Fruit fly (Drosophila melanogaster) whole organism, embryonic: Measurements from ENCODE around the gene Rexo5.

Experiments
- Atf6 ChIP-seq: fragments of 200-800 bp; sonication (Bioruptor generic); IDR thresholded peaks from 2 replicates; pipeline ENCODE4 v1.3.6; 2022; ENCODE audit warnings: missing biosample characterization, missing genetic modification characterization
- BEAF-32 ChIP-seq: fragments of 200-800 bp; sonication (Bioruptor generic); optimal IDR thresholded peaks from 3 replicates; lab custom pipeline; 2017; ENCODE audit warnings: missing biosample characterization, missing genetic modification characterization, mild to moderate bottlenecking, moderate library complexity, missing genetic modification reagents
- BtbVII ChIP-seq: fragments of 200-800 bp; sonication (Bioruptor generic); optimal IDR thresholded peaks from 3 replicates; lab custom pipeline; 2017; ENCODE audit warnings: missing biosample characterization, mild to moderate bottlenecking, missing genetic modification characterization
- CG10209 ChIP-seq: fragments of 200-800 bp; sonication (Bioruptor generic); optimal IDR thresholded peaks from 3 replicates; lab custom pipeline; 2017; ENCODE audit warnings: missing biosample characterization, mild to moderate bottlenecking, missing genetic modification characterization, missing genetic modification reagents
- CG10274 ChIP-seq: fragments of 200-800 bp; sonication (Bioruptor generic); optimal IDR thresholded peaks from 3 replicates; lab custom pipeline; 2017; ENCODE audit warnings: missing biosample characterization, mild to moderate bottlenecking, missing genetic modification characterization
- CG11504 ChIP-seq: fragments of 200-800 bp; sonication (Bioruptor generic); optimal IDR thresholded peaks from 3 replicates; lab custom pipeline; 2019; ENCODE audit warnings: missing biosample characterization, mild to moderate bottlenecking, missing genetic modification characterization, moderate library complexity
- CG11695 ChIP-seq: fragments of 200-800 bp; sonication (Bioruptor generic); IDR thresholded peaks from 3 replicates; pipeline ENCODE4 v1.3.6; 2022; ENCODE audit warnings: missing biosample characterization, missing genetic modification characterization
- CG1233 ChIP-seq: fragments of 200-800 bp; sonication (Bioruptor generic); optimal IDR thresholded peaks from 4 replicates; lab custom pipeline; 2018; ENCODE audit warnings: missing biosample characterization, mild to moderate bottlenecking, missing genetic modification characterization
- CG12942 ChIP-seq: fragments of 200-800 bp; sonication (Bioruptor generic); optimal IDR thresholded peaks from 3 replicates; lab custom pipeline; 2016; ENCODE audit warnings: missing biosample characterization, missing genetic modification characterization
- CG13287 ChIP-seq: fragments of 200-800 bp; sonication (Bioruptor generic); IDR thresholded peaks from 2 replicates; pipeline ENCODE4 v1.3.6; 2022; ENCODE audit warnings: missing biosample characterization, missing genetic modification characterization; ENCODE audit not compliant: partially characterized antibody
- CG15514 ChIP-seq: fragments of 200-800 bp; sonication (Bioruptor generic); optimal IDR thresholded peaks from 3 replicates; lab custom pipeline; 2017; ENCODE audit warnings: missing biosample characterization, missing genetic modification characterization, mild to moderate bottlenecking, moderate library complexity, missing genetic modification reagents
- CG18764 ChIP-seq: fragments of 200-800 bp; sonication (Bioruptor generic); optimal IDR thresholded peaks from 3 replicates; lab custom pipeline; 2016; ENCODE audit warnings: missing biosample characterization, missing genetic modification characterization
- CG2202 ChIP-seq: fragments of 200-800 bp; sonication (Bioruptor generic); optimal IDR thresholded peaks from 2 replicates; lab custom pipeline; 2018; ENCODE audit warnings: missing biosample characterization, mild to moderate bottlenecking, missing genetic modification characterization
- CG2678 ChIP-seq: fragments of 200-800 bp; sonication (Bioruptor generic); optimal IDR thresholded peaks from 3 replicates; lab custom pipeline; 2019; ENCODE audit warnings: missing biosample characterization, mild to moderate bottlenecking, missing genetic modification characterization, moderate library complexity
- CG2875 ChIP-seq: fragments of 200-800 bp; sonication (Bioruptor generic); optimal IDR thresholded peaks from 2 replicates; lab custom pipeline; 2017; ENCODE audit warnings: missing biosample characterization, mild to moderate bottlenecking, missing genetic modification characterization, missing genetic modification reagents
- CG32767 ChIP-seq: fragments of 200-800 bp; sonication (Bioruptor generic); IDR thresholded peaks from 2 replicates; pipeline ENCODE4 v1.3.6; 2022; ENCODE audit warnings: missing biosample characterization, missing genetic modification characterization
- CG4854 ChIP-seq: fragments of 200-800 bp; sonication (Bioruptor generic); optimal IDR thresholded peaks from 2 replicates; lab custom pipeline; 2016; ENCODE audit warnings: missing biosample characterization, missing genetic modification characterization, inconsistent platforms
- CG5180 ChIP-seq: fragments of 200-800 bp; sonication (Bioruptor generic); optimal IDR thresholded peaks from 3 replicates; lab custom pipeline; 2017; ENCODE audit warnings: missing biosample characterization, missing genetic modification characterization, mild to moderate bottlenecking, moderate library complexity, missing genetic modification reagents
- CG7357 ChIP-seq: fragments of 200-800 bp; sonication (Bioruptor generic); IDR thresholded peaks from 3 replicates; pipeline ENCODE4 v1.3.6; 2022; ENCODE audit warnings: missing biosample characterization, missing genetic modification characterization
- CG7987 ChIP-seq: fragments of 200-800 bp; sonication (Bioruptor generic); optimal IDR thresholded peaks from 2 replicates; lab custom pipeline; 2018; ENCODE audit warnings: missing biosample characterization, mild to moderate bottlenecking, missing genetic modification characterization, moderate library complexity
- CG8359 ChIP-seq: fragments of 200-800 bp; sonication (Bioruptor generic); optimal IDR thresholded peaks from 2 replicates; lab custom pipeline; 2017; ENCODE audit warnings: missing biosample characterization, mild to moderate bottlenecking, missing genetic modification characterization, borderline replicate concordance
- CG9932 ChIP-seq: fragments of 200-800 bp; sonication (Bioruptor generic); IDR thresholded peaks from 2 replicates; pipeline ENCODE4 v1.3.6; 2022; ENCODE audit warnings: missing biosample characterization, missing genetic modification characterization
- Hr78 ChIP-seq, 2 experiments: fragments of 200-800 bp in 1 of 2; fragments of >200 bp in 1 of 2; sonication (Bioruptor generic) in 1 of 2; optimal IDR thresholded peaks; 2 replicates each; lab custom pipeline; 2017 to 2019; ENCODE audit warnings: missing biosample characterization in 2 of 2, missing genetic modification characterization in 2 of 2, mild to moderate bottlenecking in 1 of 2, moderate library complexity in 1 of 2
- Lhr ChIP-seq: fragments of 200-800 bp; sonication (Bioruptor generic); optimal IDR thresholded peaks from 3 replicates; lab custom pipeline; 2017; ENCODE audit warnings: mild to moderate bottlenecking, missing biosample characterization, missing genetic modification reagents, missing genetic modification characterization
- Lim3 ChIP-seq: fragments of 200-800 bp; sonication (Bioruptor generic); IDR thresholded peaks from 2 replicates; pipeline ENCODE4 v1.3.6; 2022; ENCODE audit warnings: missing biosample characterization, missing genetic modification characterization
- Oaz ChIP-seq: fragments of 200-800 bp; sonication (Bioruptor generic); IDR thresholded peaks from 2 replicates; pipeline ENCODE4 v1.3.6; 2022; ENCODE audit warnings: missing biosample characterization, missing genetic modification characterization
- PHDP ChIP-seq: fragments of 200-800 bp; sonication (Bioruptor generic); optimal IDR thresholded peaks from 3 replicates; lab custom pipeline; 2018; ENCODE audit warnings: missing biosample characterization, mild to moderate bottlenecking, missing genetic modification characterization, moderate library complexity
- ase ChIP-seq: fragments of 200-800 bp; sonication (Bioruptor generic); IDR thresholded peaks from 3 replicates; pipeline ENCODE4 v1.3.6; 2022; ENCODE audit warnings: missing biosample characterization, missing genetic modification characterization
- caup ChIP-seq: fragments of 200-800 bp; sonication (Bioruptor generic); optimal IDR thresholded peaks from 3 replicates; lab custom pipeline; 2017; ENCODE audit warnings: missing biosample characterization, mild to moderate bottlenecking, missing genetic modification characterization, moderate library complexity; ENCODE audit not compliant: severe bottlenecking
- chinmo ChIP-seq: fragments of 200-800 bp; sonication (Bioruptor generic); IDR thresholded peaks from 4 replicates; pipeline ENCODE4 v1.3.6; 2022; ENCODE audit warnings: missing biosample characterization, missing genetic modification characterization; ENCODE audit not compliant: partially characterized antibody
- corto ChIP-seq: fragments of 200-800 bp; sonication (Bioruptor generic); optimal IDR thresholded peaks from 2 replicates; lab custom pipeline; 2016; ENCODE audit warnings: missing biosample characterization, mild to moderate bottlenecking, missing genetic modification characterization, moderate library complexity
- cwo ChIP-seq: fragments of 200-800 bp; sonication (Bioruptor generic); optimal IDR thresholded peaks from 3 replicates; lab custom pipeline; 2017; ENCODE audit warnings: missing biosample characterization, missing genetic modification characterization, mild to moderate bottlenecking, moderate library complexity, missing genetic modification reagents
- danr ChIP-seq: fragments of 200-800 bp; sonication (Bioruptor generic); IDR thresholded peaks from 2 replicates; pipeline ENCODE4 v1.3.6; 2022; ENCODE audit warnings: missing biosample characterization, missing genetic modification characterization
- fd3F ChIP-seq: fragments of 200-800 bp; sonication (Bioruptor generic); optimal IDR thresholded peaks from 2 replicates; lab custom pipeline; 2018; ENCODE audit warnings: missing biosample characterization, mild to moderate bottlenecking, missing genetic modification characterization, moderate library complexity
- hkb ChIP-seq, 2 experiments: fragments of 200-800 bp in 1 of 2; fragments of >200 bp in 1 of 2; sonication (Bioruptor generic) in 1 of 2; IDR thresholded peaks in 1 of 2; optimal IDR thresholded peaks in 1 of 2; 2 replicates each; pipeline versions ENCODE4 v1.3.6 to Lab custom; 2017 to 2022; ENCODE audit warnings: missing biosample characterization in 1 of 2, missing genetic modification characterization in 1 of 2
- lbe ChIP-seq: fragments of 200-800 bp; sonication (Bioruptor generic); optimal IDR thresholded peaks from 2 replicates; lab custom pipeline; 2016; ENCODE audit warnings: missing biosample characterization, mild to moderate bottlenecking, missing genetic modification characterization
- maf-S ChIP-seq: fragments of 200-800 bp; sonication (Bioruptor generic); optimal IDR thresholded peaks from 2 replicates; lab custom pipeline; 2016; ENCODE audit warnings: missing biosample characterization, missing genetic modification characterization
- nau ChIP-seq: fragments of 200-800 bp; sonication (Bioruptor generic); optimal IDR thresholded peaks from 3 replicates; lab custom pipeline; 2017; ENCODE audit warnings: missing biosample characterization, mild to moderate bottlenecking, missing genetic modification characterization, missing genetic modification reagents
- phol ChIP-seq: fragments of 200-800 bp; sonication (Bioruptor generic); optimal IDR thresholded peaks from 3 replicates; lab custom pipeline; 2018; ENCODE audit warnings: missing biosample characterization, mild to moderate bottlenecking, missing genetic modification characterization, moderate library complexity
- slbo ChIP-seq: fragments of 200-800 bp; sonication (Bioruptor generic); IDR thresholded peaks from 2 replicates; pipeline ENCODE4 v1.3.6; 2022; ENCODE audit warnings: missing biosample characterization, missing genetic modification characterization
- so ChIP-seq: fragments of 200-800 bp; sonication (Bioruptor generic); IDR thresholded peaks from 3 replicates; pipeline ENCODE4 v1.3.6; 2022; ENCODE audit warnings: missing biosample characterization, missing genetic modification characterization
- tgo ChIP-seq: fragments of 200-800 bp; sonication (Bioruptor generic); IDR thresholded peaks from 3 replicates; pipeline ENCODE4 v1.3.6; 2022; ENCODE audit warnings: missing biosample characterization, missing genetic modification characterization
- tna ChIP-seq: fragments of 200-800 bp; sonication (Bioruptor generic); IDR thresholded peaks from 2 replicates; pipeline ENCODE4 v1.3.6; 2022; ENCODE audit warnings: missing biosample characterization, missing genetic modification characterization; ENCODE audit not compliant: partially characterized antibody
- ttk ChIP-seq: fragments of 200-800 bp; sonication (Bioruptor generic); IDR thresholded peaks from 2 replicates; pipeline ENCODE4 v2.1.2; 2022; ENCODE audit warnings: missing biosample characterization, missing genetic modification characterization
- vfl ChIP-seq: fragments of 200-800 bp; sonication (Bioruptor generic); optimal IDR thresholded peaks from 2 replicates; lab custom pipeline; 2016; ENCODE audit warnings: missing biosample characterization, missing genetic modification characterization
- vvl ChIP-seq: fragments of 200-800 bp; sonication (Bioruptor generic); IDR thresholded peaks from 2 replicates; pipeline ENCODE4 v1.3.6; 2022; ENCODE audit warnings: missing biosample characterization, missing genetic modification characterization

Rexo5 gene

dm6 chr3L:6608884-6609552, 5.5 kb downstream of the Rexo5 start, which contains the start of gene axed (continued):
- TF ChIP-seq Lim3 (GFP tag; lab: Robert Waterston, UW) (no peak), CG12942 (GFP tag; lab: Kevin White, UChicago) (no peak), vvl (GFP tag; lab: Robert Waterston, UW) (0 out of 2 replicates have a peak, but pooled peaks have one; percentile 14), cwo (GFP tag; lab: Kevin White, UChicago) (no peak), CG10274 (GFP tag; lab: Kevin White, UChicago) (no peak), BtbVII (GFP tag; lab: Kevin White, UChicago) (peak; percentile 58), CG32767 (GFP tag; lab: Robert Waterston, UW) (no peak), Oaz (no peak), maf-S (GFP tag; lab: Kevin White, UChicago) (no peak), lbe (GFP tag; lab: Kevin White, UChicago) (no peak), Hr78 (GFP tag; optimal IDR thresholded peaks at IDR 0.05; lab: Kevin White, UChicago) (no peak), CG13287 (no peak), CG7357 (0 out of 3 replicates have a peak, but pooled peaks have one; percentile 32)

- no peak for TF ChIP-seq phol (tag; lab: Kevin White, UChicago)
- no peak for TF ChIP-seq tna (GFP tag; lab: Robert Waterston, UW)
- peak; percentile 30 for TF ChIP-seq CG10209 (GFP tag; lab: Kevin White, UChicago)
- TF ChIP-seq slbo (GFP tag; lab: Robert Waterston, UW) = peak; percentile 25; the same call in 1 of the 2 replicates
- no peak for TF ChIP-seq fd3F
- no peak for TF ChIP-seq BEAF-32 (GFP tag; lab: Kevin White, UChicago)
- TF ChIP-seq nau = peak; percentile 45
- no peak for TF ChIP-seq CG2202 (tag; lab: Kevin White, UChicago)
- TF ChIP-seq vfl (GFP tag; lab: Kevin White, UChicago) = no peak
- TF ChIP-seq CG11504 (tag; lab: Kevin White, UChicago) = peak; percentile 4
- 0 out of 2 replicates have a peak, but pooled peaks have one; percentile 12 for TF ChIP-seq ttk
- TF ChIP-seq CG18764 (GFP tag; lab: Kevin White, UChicago) = no peak
- peak; percentile 9 for TF ChIP-seq PHDP (tag; lab: Kevin White, UChicago)
- peak; percentile 0 for TF ChIP-seq CG5180 (GFP tag; lab: Kevin White, UChicago)
- TF ChIP-seq chinmo (GFP tag; lab: Robert Waterston, UW) = 0 out of 4 replicates have a peak, but pooled peaks have one; percentile 20
- TF ChIP-seq caup = peak; percentile 48
- no peak for TF ChIP-seq Lhr (GFP tag; lab: Kevin White, UChicago)
- TF ChIP-seq Atf6 (GFP tag; lab: Robert Waterston, UW) = peak; percentile 50
- 0 out of 3 replicates have a peak, but pooled peaks have one; percentile 29 for TF ChIP-seq ase (GFP tag; lab: Robert Waterston, UW)
- peak; percentile 53; the same call in 1 of the 3 replicates for TF ChIP-seq so (GFP tag; lab: Robert Waterston, UW)
- TF ChIP-seq hkb (optimal IDR thresholded peaks at IDR 0.05; lab: Kevin White, UChicago) = no peak
- peak; percentile 60 for TF ChIP-seq hkb (GFP tag; IDR thresholded peaks at IDR 0.05; lab: Robert Waterston, UW)
- peak; percentile 45 for TF ChIP-seq CG7987 (GFP tag; lab: Kevin White, UChicago)
- TF ChIP-seq corto (GFP tag; lab: Kevin White, UChicago) = no peak
- TF ChIP-seq danr = no peak
- peak; percentile 23 for TF ChIP-seq CG2678 (tag; lab: Kevin White, UChicago)
- TF ChIP-seq tgo (GFP tag; lab: Robert Waterston, UW) = 0 out of 3 replicates have a peak, but pooled peaks have one; percentile 21
- peak; percentile 52; the same call in 1 of the 3 replicates for TF ChIP-seq CG11695 (GFP tag; lab: Robert Waterston, UW)
- TF ChIP-seq CG15514 (GFP tag; lab: Kevin White, UChicago) = peak; percentile 23
- TF ChIP-seq CG9932 (GFP tag; lab: Robert Waterston, UW) = peak; percentile 33; the same call in 1 of the 2 replicates
- peak; percentile 15 for TF ChIP-seq CG2875
- TF ChIP-seq CG1233 (GFP tag; lab: Kevin White, UChicago) = peak; percentile 17
- TF ChIP-seq CG4854 (GFP tag; lab: Kevin White, UChicago) = no peak
- TF ChIP-seq CG8359 (GFP tag; lab: Kevin White, UChicago) = no peak
Observed at dm6 chr3L:6612637-6613036, 9.2 kb downstream of the Rexo5 start.
